Worm (Caenorhabditis elegans) whole organism, midembryonic: ENCODE data around the gene tag-243.

Experiments
- T22C8.4 ChIP-seq: fragments of 200-800 bp; sonication (Bioruptor generic); IDR thresholded peaks from 2 replicates; pipeline ENCODE4 v1.3.6; 2022; ENCODE audit warnings: missing genetic modification characterization, missing compliant biosample characterization
- cog-1 ChIP-seq: sonication (generic microtip); optimal IDR thresholded peaks from 2 replicates; lab custom pipeline; 2016; ENCODE audit warnings: missing genetic modification characterization, missing compliant biosample characterization
- flt-1 ChIP-seq: fragments of 200-800 bp; sonication (Bioruptor generic); IDR thresholded peaks from 2 replicates; pipeline ENCODE4 v1.3.6; 2022; ENCODE audit warnings: missing genetic modification characterization, missing compliant biosample characterization
- klf-2 ChIP-seq: fragments of 200-800 bp; sonication (Bioruptor generic); conservative IDR thresholded peaks from 2 replicates; pipeline ENCODE4 v1.3.6; 2022; ENCODE audit warnings: missing genetic modification reagents, missing genetic modification characterization, missing compliant biosample characterization
- med-1 ChIP-seq: sonication (generic microtip); optimal IDR thresholded peaks from 2 replicates; lab custom pipeline; 2017; ENCODE audit warnings: missing genetic modification characterization, mild to moderate bottlenecking, missing compliant biosample characterization, antibody characterized with exemption, missing genetic modification reagents; ENCODE audit not compliant: insufficient read depth
- ref-1 ChIP-seq: fragments of 200-800 bp; sonication (Bioruptor generic); conservative IDR thresholded peaks from 2 replicates; pipeline ENCODE4 v1.3.6; 2022; ENCODE audit warnings: missing genetic modification reagents, missing genetic modification characterization, missing compliant biosample characterization
- tab-1 ChIP-seq: fragments of 200-800 bp; sonication (Bioruptor generic); IDR thresholded peaks from 2 replicates; pipeline ENCODE4 v1.3.6; 2022; ENCODE audit warnings: missing genetic modification characterization, missing compliant biosample characterization
- ztf-23 ChIP-seq: fragments of 200-800 bp; sonication (Bioruptor generic); IDR thresholded peaks from 2 replicates; pipeline ENCODE4 v1.3.6; 2022; ENCODE audit warnings: missing genetic modification reagents, missing genetic modification characterization, missing compliant biosample characterization
- ztf-29 ChIP-seq: fragments of 200-800 bp; sonication (Bioruptor generic); IDR thresholded peaks from 2 replicates; pipeline ENCODE4 v1.3.6; 2022; ENCODE audit warnings: missing genetic modification reagents, missing genetic modification characterization, missing compliant biosample characterization

tag-243 gene

ce11 chrIII:4658384-4658844 is 29.8 kb downstream of the tag-243 start, which contains the start of gene cdka-1:
TSS of gene cdka-1 (plus strand) at chrIII:4658794.
- TF ChIP-seq flt-1 (no peak), ztf-29 (no peak), med-1 (GFP tag; lab: Kevin White, UChicago) (no peak), klf-2 (GFP tag; lab: Robert Waterston, UW) (no peak), cog-1 (no peak), ztf-23 (no peak), ref-1 (GFP tag; lab: Robert Waterston, UW) (no peak), tab-1 (GFP tag; lab: Robert Waterston, UW) (no peak), T22C8.4 (GFP tag; lab: Robert Waterston, UW) (no peak)

ce11 chrIII:4657386-4657785 is 30.9 kb downstream of the tag-243 start:
- no peak for TF ChIP-seq tab-1 (GFP tag; lab: Robert Waterston, UW)
- TF ChIP-seq klf-2 (GFP tag; lab: Robert Waterston, UW): no peak
- TF ChIP-seq flt-1: no peak
- no peak for TF ChIP-seq ref-1 (GFP tag; lab: Robert Waterston, UW)
- TF ChIP-seq ztf-29: no peak
- TF ChIP-seq med-1 (GFP tag; lab: Kevin White, UChicago): no peak
- no peak for TF ChIP-seq T22C8.4 (GFP tag; lab: Robert Waterston, UW)
- TF ChIP-seq cog-1: no peak

ce11 chrIII:4656415-4656814 is 31.8 kb downstream of the tag-243 start:
- no peak for TF ChIP-seq ztf-29
- TF ChIP-seq ztf-23: 0 out of 2 replicates have a peak, but pooled peaks have one; percentile 22

ce11 chrIII:4655402-4655801 is 32.9 kb downstream of the tag-243 start, which contains the start of gene T23F11.2:
TSS of gene T23F11.2 (minus strand) at chrIII:4655502.
- TF ChIP-seq ref-1 (GFP tag; lab: Robert Waterston, UW) (no peak), ztf-29 (no peak), flt-1 (no peak)

ce11 chrIII:4653912-4654311 is 34.3 kb downstream of the tag-243 start:
- no peak for TF ChIP-seq T22C8.4 (GFP tag; lab: Robert Waterston, UW)
- TF ChIP-seq ref-1 (GFP tag; lab: Robert Waterston, UW): no peak
- TF ChIP-seq ztf-23: no peak
- TF ChIP-seq ztf-29: no peak
- no peak for TF ChIP-seq med-1 (GFP tag; lab: Kevin White, UChicago)

- TF ChIP-seq ref-1 (GFP tag; lab: Robert Waterston, UW) (no peak), ztf-23 (no peak), tab-1 (GFP tag; lab: Robert Waterston, UW) (no peak), T22C8.4 (GFP tag; lab: Robert Waterston, UW) (no peak), klf-2 (GFP tag; lab: Robert Waterston, UW) (no peak), ztf-29 (no peak), flt-1 (no peak), med-1 (GFP tag; lab: Kevin White, UChicago) (no peak), cog-1 (no peak)
Observed at ce11 chrIII:4653374-4653773, 34.9 kb downstream of the tag-243 start.

ce11 chrIII:4649811-4650544 is 38.3 kb downstream of the tag-243 start, which contains the start of gene ppm-2:
TSS of gene ppm-2 (plus strand) at chrIII:4650494.
- no peak for TF ChIP-seq ref-1 (GFP tag; lab: Robert Waterston, UW)
- TF ChIP-seq ztf-29: no peak
- TF ChIP-seq klf-2 (GFP tag; lab: Robert Waterston, UW): no peak
- TF ChIP-seq tab-1 (GFP tag; lab: Robert Waterston, UW): no peak
- no peak for TF ChIP-seq ztf-23
- TF ChIP-seq cog-1: no peak
- no peak for TF ChIP-seq flt-1
- no peak for TF ChIP-seq T22C8.4 (GFP tag; lab: Robert Waterston, UW)
- no peak for TF ChIP-seq med-1 (GFP tag; lab: Kevin White, UChicago)

ce11 chrIII:4649363-4649768 is 38.9 kb downstream of the tag-243 start:
- TF ChIP-seq cog-1 (peak; percentile 83), ztf-23 (0 out of 2 replicates have a peak, but pooled peaks have one; percentile 26), med-1 (GFP tag; lab: Kevin White, UChicago) (no peak), ref-1 (GFP tag; lab: Robert Waterston, UW) (no peak), T22C8.4 (GFP tag; lab: Robert Waterston, UW) (peak; percentile 93), ztf-29 (no peak)

ce11 chrIII:4647878-4648277 is 40.4 kb downstream of the tag-243 start, which contains the start of gene T23F11.6:
TSS of gene T23F11.6 (minus strand) at chrIII:4647922.
- TF ChIP-seq klf-2 (GFP tag; lab: Robert Waterston, UW): no peak
- no peak for TF ChIP-seq tab-1 (GFP tag; lab: Robert Waterston, UW)
- TF ChIP-seq cog-1: no peak
- no peak for TF ChIP-seq ref-1 (GFP tag; lab: Robert Waterston, UW)
- no peak for TF ChIP-seq flt-1

- TF ChIP-seq klf-2 (GFP tag; lab: Robert Waterston, UW): no peak
Observed at ce11 chrIII:4647341-4647740, 40.9 kb downstream of the tag-243 start.

ce11 chrIII:4646246-4646645 is 42.0 kb downstream of the tag-243 start, which contains the start of gene pqn-29:
TSS of gene pqn-29 (minus strand) at chrIII:4646346.
- TF ChIP-seq ref-1 (GFP tag; lab: Robert Waterston, UW): no peak
- TF ChIP-seq ztf-23: no peak
- no peak for TF ChIP-seq flt-1
- no peak for TF ChIP-seq T22C8.4 (GFP tag; lab: Robert Waterston, UW)
- no peak for TF ChIP-seq cog-1
- no peak for TF ChIP-seq tab-1 (GFP tag; lab: Robert Waterston, UW)
- no peak for TF ChIP-seq ztf-29
- TF ChIP-seq klf-2 (GFP tag; lab: Robert Waterston, UW): no peak
- no peak for TF ChIP-seq med-1 (GFP tag; lab: Kevin White, UChicago)
